Fruit fly (Drosophila melanogaster) ovary, adult (tissue): Measurements from ENCODE around the gene Atg8a.
A peak's percentile ranks its signal among the peaks of the same experiment; 100 is the strongest.

Source experiments
- CG17801 ChIP-seq: fragments of 200-800 bp; optimal IDR thresholded peaks from 2 replicates; lab custom pipeline; 2019; ENCODE audit warnings: missing biosample characterization, mild to moderate bottlenecking, missing genetic modification characterization, moderate library complexity; ENCODE audit not compliant: partially characterized antibody

The Atg8a gene

DNA sequence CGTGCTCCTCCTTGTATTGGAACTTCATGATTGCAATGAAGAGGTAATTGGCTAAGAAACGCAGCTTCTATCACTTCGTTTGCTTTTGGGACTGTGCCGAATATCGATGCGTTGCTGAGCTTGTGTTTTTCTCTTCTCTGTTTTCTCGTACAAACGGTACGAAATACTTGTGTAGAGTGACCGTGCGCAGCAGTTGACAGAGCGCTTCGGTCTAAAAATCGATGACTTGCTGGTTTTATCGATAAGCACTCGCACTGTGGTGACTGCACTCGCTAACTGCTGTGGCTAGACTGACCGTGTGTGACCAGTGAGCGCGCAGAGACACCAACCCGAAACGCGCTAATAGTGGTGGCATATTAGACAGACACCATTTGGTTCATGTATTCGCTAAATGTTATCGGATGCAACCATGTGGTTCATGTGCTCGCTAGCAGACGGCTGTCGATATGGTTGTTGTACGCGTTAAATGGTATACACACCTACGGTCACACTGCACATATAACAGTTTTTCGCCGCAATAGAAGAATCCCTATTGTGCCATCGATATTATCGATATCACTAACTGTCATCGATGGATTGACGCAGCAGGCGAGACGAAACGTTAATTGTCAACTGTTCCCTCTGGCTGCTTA lies at the start of gene Atg8a, which contains the start of gene BTBD9:
Gene Atg8a, minus strand, starts transcription at position 296 of the 632 bp plus-strand sequence.
Gene BTBD9, plus strand, starts transcription at position 495 of the 632 bp plus-strand sequence.
- TF ChIP-seq CG17801 (GFP tag; lab: Kevin White, UChicago): peak; percentile 58

DNA sequence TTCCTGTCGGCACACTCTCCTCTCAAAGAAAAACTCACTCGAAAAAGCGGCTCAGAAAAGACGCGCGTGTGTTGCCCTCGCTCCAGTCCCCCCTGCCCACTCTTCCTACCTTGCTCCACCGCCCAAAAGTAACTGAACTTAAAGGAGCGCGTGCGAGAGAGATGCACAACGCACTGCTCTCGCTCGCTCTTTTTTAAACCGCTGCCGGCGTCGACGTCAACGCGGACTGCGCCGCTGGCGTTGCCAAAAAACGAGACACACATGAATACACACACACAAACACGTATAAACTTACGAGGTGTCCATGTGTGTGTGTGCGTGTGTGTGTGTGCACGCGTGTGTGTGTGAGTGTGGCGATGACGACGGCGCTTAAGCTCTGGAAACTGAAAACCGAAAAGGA lies 48.7 kb upstream of the Atg8a start:
- no peak for TF ChIP-seq CG17801 (GFP tag; lab: Kevin White, UChicago)

DNA sequence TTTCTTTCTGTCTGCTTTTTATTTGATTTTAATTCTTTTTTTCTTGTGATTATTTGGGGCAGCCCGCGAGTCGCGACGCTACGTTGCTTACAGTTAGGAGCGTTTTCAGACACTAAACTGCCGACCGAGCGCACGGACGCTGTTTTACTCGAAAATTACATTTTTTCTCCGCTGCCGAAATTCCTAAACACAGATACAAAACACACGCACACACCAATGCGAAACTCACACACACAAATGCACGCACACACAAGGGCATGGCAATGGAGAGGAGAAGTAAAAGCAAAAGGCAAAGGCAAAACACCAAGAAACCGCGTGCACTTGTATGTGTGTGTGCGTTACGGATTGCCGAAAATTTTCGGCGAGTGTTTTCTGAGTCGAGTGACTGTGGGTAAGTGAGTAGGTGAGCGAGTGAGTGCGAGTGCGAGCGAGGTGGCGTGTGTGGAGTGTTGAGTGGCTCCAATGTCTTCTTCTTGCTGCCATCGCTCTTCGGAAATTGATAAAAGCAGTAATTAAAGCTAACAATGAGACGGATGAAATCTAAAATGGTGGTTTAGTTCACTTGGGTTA lies 47.5 kb upstream of the Atg8a start:
- peak; percentile 40 for TF ChIP-seq CG17801 (GFP tag; lab: Kevin White, UChicago)

DNA sequence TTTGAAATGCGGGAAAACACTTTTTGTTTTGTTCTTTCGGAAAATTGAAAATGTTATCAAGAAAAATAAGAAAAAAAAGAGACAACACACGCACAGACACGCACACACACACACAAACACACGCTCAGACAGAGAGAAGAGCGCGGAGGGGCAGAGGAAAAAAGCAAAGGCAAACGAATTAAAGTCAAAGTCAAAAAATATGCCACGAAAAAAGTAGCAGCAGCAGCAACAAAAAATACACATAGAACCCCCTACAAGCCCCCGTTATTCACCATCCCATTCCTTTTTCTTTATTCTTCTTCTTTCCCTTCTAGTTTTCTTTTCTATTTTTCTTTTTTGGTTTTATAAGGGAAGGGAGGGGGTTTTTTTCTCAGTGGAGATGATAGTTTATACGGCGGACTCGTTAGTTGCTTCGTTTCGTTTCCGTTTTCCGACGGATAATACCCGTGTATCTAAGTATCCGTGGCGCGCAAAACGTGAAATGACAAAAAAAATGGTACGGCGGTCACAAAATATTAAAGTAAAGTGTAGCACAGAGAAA lies 46.8 kb upstream of the Atg8a start:
- TF ChIP-seq CG17801 (GFP tag; lab: Kevin White, UChicago): no peak

dm6 chrX:10814113-10814512 lies 46.0 kb upstream of the Atg8a start:
- no peak for TF ChIP-seq CG17801 (GFP tag; lab: Kevin White, UChicago)

- no peak for TF ChIP-seq CG17801 (GFP tag; lab: Kevin White, UChicago)
Observed at dm6 chrX:10808684-10809083, 40.5 kb upstream of the Atg8a start.

dm6 chrX:10806718-10807412 lies 38.7 kb upstream of the Atg8a start:
- TF ChIP-seq CG17801 (GFP tag; lab: Kevin White, UChicago): peak; percentile 67

DNA sequence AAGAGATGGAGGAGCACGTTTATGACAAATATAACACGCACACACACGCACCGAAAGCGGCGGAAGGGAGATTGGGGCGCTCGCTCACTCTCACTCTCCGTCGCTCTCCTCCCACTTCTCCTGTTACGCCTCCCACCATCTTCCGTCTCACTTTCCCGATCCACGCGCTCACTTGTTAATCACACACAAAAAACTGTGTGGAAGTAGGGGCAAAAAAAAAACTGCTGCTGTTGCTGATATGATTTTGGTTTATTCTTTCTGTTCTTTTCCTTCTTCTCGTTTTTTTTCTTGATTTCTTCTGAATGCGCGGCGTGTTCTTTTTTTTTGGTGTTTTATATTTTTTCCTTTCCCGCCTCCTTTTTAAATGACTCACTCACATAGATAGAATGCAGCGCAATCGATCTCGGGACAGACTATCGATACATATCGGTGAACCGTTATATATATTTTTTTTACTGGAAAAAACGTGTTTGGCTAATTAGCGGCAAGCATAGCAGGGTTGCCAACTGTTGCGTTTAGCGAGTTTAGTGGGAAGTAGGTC lies 37.6 kb upstream of the Atg8a start:
- TF ChIP-seq CG17801 (GFP tag; lab: Kevin White, UChicago): peak; percentile 78

- TF ChIP-seq CG17801 (GFP tag; lab: Kevin White, UChicago): no peak
Observed at dm6 chrX:10804042-10804441, 35.9 kb upstream of the Atg8a start.

- peak; percentile 42 for TF ChIP-seq CG17801 (GFP tag; lab: Kevin White, UChicago)
Observed at dm6 chrX:10802457-10803378, 34.6 kb upstream of the Atg8a start.

- no peak for TF ChIP-seq CG17801 (GFP tag; lab: Kevin White, UChicago)
Observed at dm6 chrX:10801827-10802456, 33.8 kb upstream of the Atg8a start.

DNA sequence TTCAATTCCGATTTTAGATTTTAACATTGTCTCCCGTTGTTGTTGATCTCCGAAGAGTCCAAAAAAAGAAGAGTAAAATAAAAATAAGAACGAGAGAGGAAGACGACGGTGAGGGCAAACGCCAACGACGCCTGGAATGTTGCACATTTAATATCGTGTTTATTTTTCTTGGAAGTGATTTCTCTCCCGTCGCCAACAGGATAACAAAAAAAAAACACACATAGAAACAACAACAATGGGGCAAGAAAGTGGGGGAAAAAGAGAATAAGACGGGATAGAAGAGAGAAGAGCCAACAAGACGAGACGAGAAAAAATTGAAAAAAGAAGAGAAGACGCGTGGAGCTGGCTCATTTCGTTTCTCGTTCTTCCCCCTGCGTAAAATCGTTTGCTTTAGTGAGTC lies 32.9 kb upstream of the Atg8a start:
- no peak for TF ChIP-seq CG17801 (GFP tag; lab: Kevin White, UChicago)

DNA sequence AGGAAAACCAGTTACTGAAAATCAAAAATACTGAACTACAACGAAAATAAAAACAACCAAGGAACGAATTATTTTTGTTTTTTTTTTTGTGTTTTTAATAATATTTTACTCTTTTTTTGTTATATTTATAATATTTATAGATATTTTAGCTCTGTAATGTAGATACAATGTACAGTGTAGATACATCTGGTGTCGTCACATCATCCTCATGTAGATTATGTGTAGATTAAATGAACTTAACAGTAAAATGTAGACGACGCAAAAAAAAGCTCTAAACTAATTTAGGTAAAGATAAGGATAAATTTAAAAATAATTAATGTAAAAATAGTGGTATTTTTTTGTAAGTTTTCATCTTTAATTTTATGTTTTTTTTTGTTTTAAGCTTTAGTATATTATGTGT lies 21.1 kb upstream of the Atg8a start:
- TF ChIP-seq CG17801 (GFP tag; lab: Kevin White, UChicago): no peak

- TF ChIP-seq CG17801 (GFP tag; lab: Kevin White, UChicago): no peak
Observed at dm6 chrX:10787352-10787751, 19.2 kb upstream of the Atg8a start.
